Worm (Caenorhabditis elegans) whole organism, late embryonic: ENCODE results near the gene W03D2.9.

Experiments
- F13H6.1 ChIP-seq: sonication (generic microtip); optimal IDR thresholded peaks from 2 replicates; lab custom pipeline; 2016; ENCODE audit warnings: missing genetic modification characterization, missing compliant biosample characterization
- K02D7.2 ChIP-seq: sonication (generic microtip); optimal IDR thresholded peaks from 2 replicates; lab custom pipeline; 2017; ENCODE audit warnings: mild to moderate bottlenecking, missing genetic modification characterization, missing compliant biosample characterization
- T23F11.4 ChIP-seq: fragments of 200-800 bp; sonication (Bioruptor generic); optimal IDR thresholded peaks from 2 replicates; lab custom pipeline; 2018; ENCODE audit warnings: mild to moderate bottlenecking, missing genetic modification characterization, missing compliant biosample characterization
- ahr-1 ChIP-seq: sonication (generic microtip); optimal IDR thresholded peaks from 2 replicates; lab custom pipeline; 2016; ENCODE audit warnings: missing genetic modification characterization, missing compliant biosample characterization
- ceh-14 ChIP-seq: sonication (generic microtip); optimal IDR thresholded peaks from 2 replicates; lab custom pipeline; 2016; ENCODE audit warnings: missing genotype, missing genetic modification characterization, missing compliant biosample characterization
- ceh-2 ChIP-seq: sonication (generic microtip); optimal IDR thresholded peaks from 2 replicates; lab custom pipeline; 2016; ENCODE audit warnings: missing genotype, missing genetic modification characterization, missing compliant biosample characterization
- ceh-22 ChIP-seq: sonication (generic microtip); optimal IDR thresholded peaks from 2 replicates; lab custom pipeline; 2017; ENCODE audit warnings: missing biosample characterization, missing genetic modification characterization
- ceh-24 ChIP-seq: sonication (generic microtip); optimal IDR thresholded peaks from 2 replicates; lab custom pipeline; 2016; ENCODE audit warnings: mild to moderate bottlenecking, missing genetic modification characterization, missing compliant biosample characterization
- ceh-31 ChIP-seq: sonication (generic microtip); optimal IDR thresholded peaks from 2 replicates; lab custom pipeline; 2016; ENCODE audit warnings: missing genetic modification characterization, missing compliant biosample characterization
- ceh-45 ChIP-seq: fragments of 200-800 bp; sonication (Bioruptor generic); IDR thresholded peaks from 2 replicates; pipeline ENCODE4 v1.3.6; 2022; ENCODE audit warnings: missing genetic modification reagents, missing genetic modification characterization, missing compliant biosample characterization
- che-1 ChIP-seq: sonication (generic microtip); optimal IDR thresholded peaks from 2 replicates; lab custom pipeline; 2016; ENCODE audit warnings: mild to moderate bottlenecking, missing genetic modification characterization, missing compliant biosample characterization
- dmd-4 ChIP-seq: sonication (generic microtip); optimal IDR thresholded peaks from 2 replicates; lab custom pipeline; 2016; ENCODE audit warnings: borderline replicate concordance, missing genetic modification characterization, missing compliant biosample characterization
- dve-1 ChIP-seq: sonication (generic microtip); optimal IDR thresholded peaks from 2 replicates; lab custom pipeline; 2017; ENCODE audit warnings: antibody characterized with exemption, mild to moderate bottlenecking, missing genetic modification characterization, missing compliant biosample characterization
- elt-2 ChIP-seq: sonication (generic microtip); optimal IDR thresholded peaks from 2 replicates; lab custom pipeline; 2016; ENCODE audit warnings: missing genetic modification reagents, missing genetic modification characterization, missing compliant biosample characterization
- ets-4 ChIP-seq: sonication (generic microtip); optimal IDR thresholded peaks from 2 replicates; lab custom pipeline; 2016; ENCODE audit warnings: missing genetic modification characterization, missing compliant biosample characterization
- fax-1 ChIP-seq: sonication (generic microtip); optimal IDR thresholded peaks from 2 replicates; lab custom pipeline; 2016; ENCODE audit warnings: missing genotype, missing genetic modification characterization, missing compliant biosample characterization
- fkh-10 ChIP-seq: fragments of 150-350 bp; optimal IDR thresholded peaks from 2 replicates; lab custom pipeline; 2014; ENCODE audit warnings: missing biosample characterization, missing genetic modification reagents, missing genetic modification characterization
- fkh-6 ChIP-seq: sonication (generic microtip); optimal IDR thresholded peaks from 2 replicates; lab custom pipeline; 2016; ENCODE audit warnings: missing genetic modification characterization, missing compliant biosample characterization
- hlh-13 ChIP-seq: fragments of 200-800 bp; sonication (Bioruptor generic); optimal IDR thresholded peaks from 2 replicates; lab custom pipeline; 2018; ENCODE audit warnings: mild to moderate bottlenecking, missing genetic modification characterization, missing compliant biosample characterization
- hlh-15 ChIP-seq: sonication (generic microtip); optimal IDR thresholded peaks from 2 replicates; lab custom pipeline; 2016; ENCODE audit warnings: missing genetic modification characterization, missing compliant biosample characterization
- hlh-30 ChIP-seq: sonication (generic microtip); optimal IDR thresholded peaks from 2 replicates; lab custom pipeline; 2017; ENCODE audit warnings: antibody characterized with exemption, missing genetic modification characterization, missing compliant biosample characterization; ENCODE audit not compliant: insufficient read depth
- hlh-6 ChIP-seq: sonication (generic microtip); optimal IDR thresholded peaks from 2 replicates; lab custom pipeline; 2016; ENCODE audit warnings: missing genotype, missing genetic modification characterization, missing compliant biosample characterization
- lin-11 ChIP-seq: fragments of 200-800 bp; sonication (Bioruptor generic); optimal IDR thresholded peaks from 2 replicates; lab custom pipeline; 2018; ENCODE audit warnings: mild to moderate bottlenecking, missing genetic modification characterization, missing compliant biosample characterization
- madf-2 ChIP-seq: sonication (generic microtip); optimal IDR thresholded peaks from 2 replicates; lab custom pipeline; 2017; ENCODE audit warnings: missing genetic modification characterization, missing compliant biosample characterization
- npax-4 ChIP-seq: sonication (generic microtip); optimal IDR thresholded peaks from 2 replicates; lab custom pipeline; 2016; ENCODE audit warnings: missing genetic modification characterization, missing compliant biosample characterization
- pha-4 ChIP-seq: fragments of 150-350 bp; optimal IDR thresholded peaks from 2 replicates; lab custom pipeline; 2018; ENCODE audit warnings: missing biosample characterization, missing genetic modification reagents, missing genetic modification characterization
- pros-1 ChIP-seq: fragments of 150-350 bp; optimal IDR thresholded peaks from 2 replicates; lab custom pipeline; 2014; ENCODE audit warnings: missing biosample characterization, missing genetic modification reagents, missing genetic modification characterization
- ref-2 ChIP-seq: sonication (generic microtip); optimal IDR thresholded peaks from 2 replicates; lab custom pipeline; 2016; ENCODE audit warnings: missing genetic modification characterization, missing compliant biosample characterization
- sox-2 ChIP-seq: fragments of 200-800 bp; sonication (Bioruptor generic); IDR thresholded peaks from 2 replicates; pipeline ENCODE4 v1.3.6; 2022; ENCODE audit warnings: missing genetic modification reagents, missing genetic modification characterization, missing compliant biosample characterization
- sox-4 ChIP-seq: sonication (generic microtip); optimal IDR thresholded peaks from 2 replicates; lab custom pipeline; 2017; ENCODE audit warnings: mild to moderate bottlenecking, missing genetic modification characterization, inconsistent platforms, missing compliant biosample characterization
- tbx-2 ChIP-seq: sonication (generic microtip); optimal IDR thresholded peaks from 2 replicates; lab custom pipeline; 2016; ENCODE audit warnings: missing genetic modification characterization, missing compliant biosample characterization
- unc-3 ChIP-seq, 2 experiments: fragments of 200-800 bp in 1 of 2; sonication (Bioruptor generic) in 1 of 2; sonication (generic microtip) in 1 of 2; conservative IDR thresholded peaks in 1 of 2; optimal IDR thresholded peaks in 1 of 2; 2 replicates each; pipeline versions ENCODE4 v1.3.6 to Lab custom; 2016 to 2022; ENCODE audit warnings: missing compliant biosample characterization in 2 of 2, missing genetic modification characterization in 2 of 2, missing genetic modification reagents in 1 of 2
- unc-42 ChIP-seq: sonication (generic microtip); optimal IDR thresholded peaks from 2 replicates; lab custom pipeline; 2016; ENCODE audit warnings: missing genotype, missing genetic modification characterization, missing compliant biosample characterization
- unc-55 ChIP-seq: sonication (generic microtip); optimal IDR thresholded peaks from 2 replicates; lab custom pipeline; 2017; ENCODE audit warnings: missing biosample characterization, missing genetic modification reagents, missing genetic modification characterization
- unc-86 ChIP-seq: sonication (generic microtip); optimal IDR thresholded peaks from 2 replicates; lab custom pipeline; 2016; ENCODE audit warnings: missing genetic modification characterization, missing compliant biosample characterization
- ztf-16 ChIP-seq: sonication (generic microtip); optimal IDR thresholded peaks from 2 replicates; lab custom pipeline; 2017; ENCODE audit warnings: missing genetic modification characterization, missing compliant biosample characterization

W03D2.9 gene

DNA sequence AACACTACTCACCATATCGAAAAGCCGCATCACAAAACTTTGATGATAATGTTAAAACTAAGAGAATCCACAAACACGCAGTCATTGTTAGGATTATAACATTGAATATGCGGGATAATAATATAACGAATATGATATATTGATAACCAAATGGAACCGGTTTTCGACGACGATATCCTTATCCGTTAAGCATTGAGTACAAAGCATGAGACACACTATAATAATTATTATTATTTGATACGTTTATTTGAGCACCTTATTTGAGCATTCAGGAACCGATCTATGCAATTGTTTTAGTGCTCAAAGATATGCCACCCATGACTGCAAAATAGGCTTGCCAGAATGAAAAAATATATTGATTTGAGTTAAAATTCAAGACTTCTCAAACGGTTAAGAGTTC is at the start of gene W03D2.9:
Gene W03D2.9 (minus strand): TSS at position 101 of the 400 bp plus-strand sequence.
- no peak for TF ChIP-seq T23F11.4 (GFP tag; lab: Kevin White, UChicago)
- TF ChIP-seq, all 69 proteins: peak for 0

ce11 chrIV:4123083-4123482 is 48.6 kb upstream of the W03D2.9 start, which contains the start of gene mul-1:
Gene mul-1 (minus strand): TSS chrIV:4123166.
- TF ChIP-seq ceh-45 (GFP tag; lab: Robert Waterston, UW) (no peak), ceh-22 (tag; lab: Kevin White, UChicago) (no peak), che-1 (tag; lab: Kevin White, UChicago) (no peak), ahr-1 (no peak), elt-2 (tag; lab: Kevin White, UChicago) (no peak), hlh-15 (no peak), ceh-31 (tag; lab: Kevin White, UChicago) (no peak), npax-4 (no peak), pha-4 (tag; lab: Kevin White, UChicago) (no peak), ceh-24 (no peak), tbx-2 (tag; lab: Kevin White, UChicago) (no peak), unc-55 (no peak), fkh-6 (tag; lab: Kevin White, UChicago) (no peak), ztf-16 (tag; lab: Kevin White, UChicago) (no peak)

DNA sequence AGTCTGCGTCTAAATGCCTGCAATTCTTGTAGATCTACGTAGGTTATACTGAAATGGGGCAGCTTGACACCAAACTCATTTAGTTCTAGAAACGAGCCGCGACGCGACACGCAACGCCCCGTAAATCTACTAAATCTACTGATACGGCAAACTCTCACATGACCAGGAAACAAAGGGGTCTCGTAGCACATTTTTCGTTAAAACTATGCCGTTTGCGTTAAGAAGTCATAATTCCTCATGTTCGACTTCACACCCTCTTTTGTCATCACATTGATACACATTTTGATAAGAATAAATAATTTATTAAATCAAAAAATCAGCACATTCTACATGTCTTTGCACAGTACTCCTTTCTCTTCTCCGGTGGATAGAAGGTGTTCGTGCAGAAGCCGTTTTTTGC is 46.5 kb upstream of the W03D2.9 start:
- no peak for TF ChIP-seq sox-4 (tag; lab: Kevin White, UChicago)
- TF ChIP-seq ahr-1, result no peak
- no peak for TF ChIP-seq pros-1 (tag; lab: Kevin White, UChicago)
- no peak for TF ChIP-seq pha-4 (tag; lab: Kevin White, UChicago)
- no peak for TF ChIP-seq dve-1 (tag; lab: Kevin White, UChicago)
- TF ChIP-seq madf-2 (tag; lab: Kevin White, UChicago), result no peak
- no peak for TF ChIP-seq lin-11 (tag; lab: Kevin White, UChicago)
- no peak for TF ChIP-seq fkh-10
- TF ChIP-seq hlh-30 (tag; lab: Kevin White, UChicago), result no peak
- TF ChIP-seq fax-1 (tag; lab: Kevin White, UChicago), result no peak
- no peak for TF ChIP-seq unc-3 (GFP tag; conservative IDR thresholded peaks at IDR 0.05; lab: Robert Waterston, UW)
- no peak for TF ChIP-seq unc-3 (tag; optimal IDR thresholded peaks at IDR 0.05; lab: Kevin White, UChicago)
- no peak for TF ChIP-seq unc-55
- no peak for TF ChIP-seq ceh-2 (tag; lab: Kevin White, UChicago)
- no peak for TF ChIP-seq F13H6.1 (tag; lab: Kevin White, UChicago)
- TF ChIP-seq K02D7.2, result no peak

- TF ChIP-seq dmd-4 (tag; lab: Kevin White, UChicago), result no peak
- TF ChIP-seq ets-4 (tag; lab: Kevin White, UChicago), result no peak
- TF ChIP-seq hlh-6 (tag; lab: Kevin White, UChicago), result no peak
- no peak for TF ChIP-seq ceh-14 (tag; lab: Kevin White, UChicago)
- TF ChIP-seq sox-2 (GFP tag; lab: Robert Waterston, UW), result no peak
- TF ChIP-seq ref-2 (tag; lab: Kevin White, UChicago), result no peak
- TF ChIP-seq F13H6.1 (tag; lab: Kevin White, UChicago), result no peak
- TF ChIP-seq unc-42, result no peak
- TF ChIP-seq dve-1 (tag; lab: Kevin White, UChicago), result no peak
- TF ChIP-seq unc-86, result no peak
- TF ChIP-seq K02D7.2, result no peak
- TF ChIP-seq hlh-13 (GFP tag; lab: Kevin White, UChicago), result no peak
- TF ChIP-seq ceh-2 (tag; lab: Kevin White, UChicago), result no peak
- TF ChIP-seq, all 69 proteins: peak for 0
These were observed 45.8 kb upstream of the W03D2.9 start, which contains the start of gene F49F1.5 for ce11 chrIV:4120263-4120662. Gene F49F1.5 (minus strand): TSS chrIV:4120415.
